Worm (Caenorhabditis elegans) whole organism, L4/young adult: Measurements from ENCODE around the gene mog-2.

Source experiments
- W03F9.2 ChIP-seq: fragments of 150-350 bp; optimal IDR thresholded peaks from 2 replicates; lab custom pipeline; 2014; ENCODE audit warnings: missing biosample characterization, missing genetic modification characterization
- dao-5 ChIP-seq: sonication (generic microtip); optimal IDR thresholded peaks from 2 replicates; lab custom pipeline; 2016; ENCODE audit warnings: missing genotype, missing genetic modification characterization, moderate library complexity, missing compliant biosample characterization
- him-1 ChIP-seq: sonication (generic microtip); optimal IDR thresholded peaks from 2 replicates; lab custom pipeline; 2016; ENCODE audit warnings: missing genotype, missing genetic modification reagents, missing genetic modification characterization, missing compliant biosample characterization

The mog-2 gene

ce11 chrII:4341484-4341883 lies 17.3 kb downstream of the mog-2 start:
- no peak for TF ChIP-seq him-1 (tag; lab: Kevin White, UChicago)
- TF ChIP-seq W03F9.2 (tag; lab: Kevin White, UChicago): no peak
- no peak for TF ChIP-seq dao-5

ce11 chrII:4344317-4344716 lies 20.2 kb downstream of the mog-2 start:
- TF ChIP-seq him-1 (tag; lab: Kevin White, UChicago): no peak
- no peak for TF ChIP-seq W03F9.2 (tag; lab: Kevin White, UChicago)
- no peak for TF ChIP-seq dao-5

ce11 chrII:4350888-4351287 lies 26.7 kb downstream of the mog-2 start, which contains the start of gene H20J04.9:
Gene H20J04.9, plus strand, starts transcription at chrII:4351188.
- no peak for TF ChIP-seq him-1 (tag; lab: Kevin White, UChicago)
- no peak for TF ChIP-seq W03F9.2 (tag; lab: Kevin White, UChicago)
- no peak for TF ChIP-seq dao-5

- TF ChIP-seq him-1 (tag; lab: Kevin White, UChicago): no peak
- TF ChIP-seq W03F9.2 (tag; lab: Kevin White, UChicago): no peak
- no peak for TF ChIP-seq dao-5
Observed at ce11 chrII:4355217-4355616, 31.1 kb downstream of the mog-2 start, which contains the start of the genes H20J04.7 and H20J04.1. Gene H20J04.7, minus strand, starts transcription at chrII:4355317. Gene H20J04.1, plus strand, starts transcription at chrII:4355613.

- TF ChIP-seq W03F9.2 (tag; lab: Kevin White, UChicago): no peak
- TF ChIP-seq him-1 (tag; lab: Kevin White, UChicago): no peak
- TF ChIP-seq dao-5: no peak
Observed at ce11 chrII:4358765-4359164, 34.6 kb downstream of the mog-2 start, which contains the start of gene lat-2. Gene lat-2, plus strand, starts transcription at chrII:4359065.

- TF ChIP-seq W03F9.2 (tag; lab: Kevin White, UChicago): no peak
- no peak for TF ChIP-seq him-1 (tag; lab: Kevin White, UChicago)
- TF ChIP-seq dao-5: no peak
Observed at ce11 chrII:4359219-4359618, 35.1 kb downstream of the mog-2 start.

- TF ChIP-seq him-1 (tag; lab: Kevin White, UChicago) (no peak), W03F9.2 (tag; lab: Kevin White, UChicago) (no peak), dao-5 (no peak)
Observed at ce11 chrII:4362088-4362487, 37.9 kb downstream of the mog-2 start.

ce11 chrII:4367923-4368322 lies 43.8 kb downstream of the mog-2 start, which contains the start of gene try-9:
Gene try-9, plus strand, starts transcription at chrII:4368223.
- TF ChIP-seq W03F9.2 (tag; lab: Kevin White, UChicago) (no peak), him-1 (tag; lab: Kevin White, UChicago) (no peak), dao-5 (no peak)

ce11 chrII:4369715-4370114 lies 45.6 kb downstream of the mog-2 start:
- no peak for TF ChIP-seq dao-5
- TF ChIP-seq him-1 (tag; lab: Kevin White, UChicago): no peak
- TF ChIP-seq W03F9.2 (tag; lab: Kevin White, UChicago): no peak

ce11 chrII:4370842-4371241 lies 46.7 kb downstream of the mog-2 start:
- TF ChIP-seq W03F9.2 (tag; lab: Kevin White, UChicago) (no peak), dao-5 (no peak), him-1 (tag; lab: Kevin White, UChicago) (no peak)

- TF ChIP-seq dao-5 (no peak), W03F9.2 (tag; lab: Kevin White, UChicago) (no peak), him-1 (tag; lab: Kevin White, UChicago) (no peak)
Observed at ce11 chrII:4372406-4372805, 48.2 kb downstream of the mog-2 start, which contains the start of gene paic-1. Gene paic-1, minus strand, starts transcription at chrII:4372525.

ce11 chrII:4372867-4373397 lies 48.8 kb downstream of the mog-2 start:
- TF ChIP-seq W03F9.2 (tag; lab: Kevin White, UChicago) (no peak), him-1 (tag; lab: Kevin White, UChicago) (no peak), dao-5 (no peak)

- TF ChIP-seq him-1 (tag; lab: Kevin White, UChicago) (no peak), dao-5 (no peak), W03F9.2 (tag; lab: Kevin White, UChicago) (no peak)
Observed at ce11 chrII:4374885-4375284, 50.7 kb downstream of the mog-2 start.
